Fruit fly (Drosophila melanogaster) whole organism, wandering third instar larva: Measurements from ENCODE around the gene faf.

Source experiments
- Mio ChIP-seq: sonication (Bioruptor generic); optimal IDR thresholded peaks from 2 replicates; lab custom pipeline; 2016; ENCODE audit warnings: missing biosample characterization, missing genetic modification characterization
- dl ChIP-seq, 2 experiments: fragments of 175-275, 200-275 bp in 1 of 2; fragments of 200-275 bp in 1 of 2; sonication (Bioruptor generic); optimal IDR thresholded peaks; lab custom pipeline; 2018; ENCODE audit warnings: mild to moderate bottlenecking in 2 of 2, missing biosample characterization in 2 of 2, missing genetic modification characterization in 2 of 2, moderate library complexity in 2 of 2; ENCODE audit not compliant: partially characterized antibody in 2 of 2, insufficient read depth in 1 of 2
- lola ChIP-seq: fragments of >200 bp; optimal IDR thresholded peaks from 2 replicates; lab custom pipeline; 2017; ENCODE audit warnings: missing biosample characterization, missing genetic modification characterization
- pan ChIP-seq: fragments of >200 bp; optimal IDR thresholded peaks from 2 replicates; lab custom pipeline; 2017
- usp ChIP-seq: fragments of >200 bp; optimal IDR thresholded peaks from 2 replicates; lab custom pipeline; 2017; ENCODE audit warnings: missing biosample characterization, missing genetic modification characterization

DNA sequence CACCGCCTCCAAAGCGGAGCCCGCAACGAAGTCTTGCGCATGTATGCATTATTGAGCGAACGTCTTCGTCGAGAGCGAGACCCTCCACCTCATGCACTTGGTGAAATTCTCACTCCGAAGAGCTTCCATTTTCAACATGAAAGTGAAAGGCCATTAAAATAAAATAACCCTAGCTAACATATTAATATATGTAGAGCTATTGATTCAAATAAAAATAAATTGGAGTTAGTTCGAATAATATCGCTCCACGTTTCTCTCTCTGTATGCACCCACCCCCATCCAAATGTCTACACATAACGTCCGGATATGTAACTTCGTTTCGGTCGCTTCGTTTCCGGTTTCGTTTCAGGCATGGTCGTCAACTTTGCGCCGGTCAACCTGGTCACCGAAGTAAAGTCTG lies 35.5 kb upstream of the faf start:
- TF ChIP-seq lola (GFP tag; lab: Kevin White, UChicago) (no peak), pan (lab: Kevin White, UChicago) (no peak), usp (GFP tag; lab: Kevin White, UChicago) (no peak), dl (GFP tag; optimal IDR thresholded peaks at IDR 0.05; lab: Kevin White, UChicago; ENCODE audit: insufficient read depth in 1 of 2, partially characterized antibody in 2 of 2) (no peak), Mio (GFP tag; lab: Kevin White, UChicago) (no peak)
